Fruit fly (Drosophila melanogaster) whole organism, embryonic: ENCODE measurements around the gene PGAP1.

ENCODE experiments used
- ATbp ChIP-seq: fragments of 200-800 bp; sonication (Bioruptor generic); optimal IDR thresholded peaks from 2 replicates; lab custom pipeline; 2017; ENCODE audit warnings: missing biosample characterization, mild to moderate bottlenecking, missing genetic modification characterization, missing genetic modification reagents
- Aef1 ChIP-seq: fragments of 200-800 bp; sonication (Bioruptor generic); IDR thresholded peaks from 3 replicates; pipeline ENCODE4 v1.3.6; 2022; ENCODE audit warnings: missing biosample characterization, missing genetic modification characterization
- Awh ChIP-seq: fragments of 200-800 bp; sonication (Bioruptor generic); IDR thresholded peaks from 2 replicates; pipeline ENCODE4, ENCODE4 v1.3.6; 2022; ENCODE audit warnings: missing biosample characterization, missing genetic modification characterization
- CG10321 ChIP-seq: fragments of 200-800 bp; sonication (Bioruptor generic); IDR thresholded peaks from 2 replicates; pipeline ENCODE4 v1.3.6; 2022; ENCODE audit warnings: missing biosample characterization, missing genetic modification characterization
- CG11398 ChIP-seq: fragments of 200-800 bp; sonication (Bioruptor generic); optimal IDR thresholded peaks from 2 replicates; lab custom pipeline; 2016; ENCODE audit warnings: missing biosample characterization, missing genetic modification characterization
- CG11456 ChIP-seq: fragments of 200-800 bp; sonication (Bioruptor generic); IDR thresholded peaks from 3 replicates; pipeline ENCODE4 v1.3.6; 2022; ENCODE audit warnings: missing biosample characterization, missing genetic modification characterization
- CG12104 ChIP-seq: fragments of 200-800 bp; sonication (Bioruptor generic); optimal IDR thresholded peaks from 3 replicates; lab custom pipeline; 2016; ENCODE audit warnings: missing biosample characterization, missing genetic modification characterization
- CG12299 ChIP-seq: fragments of 200-800 bp; sonication (Bioruptor generic); optimal IDR thresholded peaks from 2 replicates; lab custom pipeline; 2018; ENCODE audit warnings: missing biosample characterization, mild to moderate bottlenecking, missing genetic modification characterization
- CG1233 ChIP-seq: fragments of 200-800 bp; sonication (Bioruptor generic); optimal IDR thresholded peaks from 4 replicates; lab custom pipeline; 2018; ENCODE audit warnings: missing biosample characterization, mild to moderate bottlenecking, missing genetic modification characterization
- CG14710 ChIP-seq: fragments of 200-800 bp; sonication (Bioruptor generic); optimal IDR thresholded peaks from 3 replicates; lab custom pipeline; 2019; ENCODE audit warnings: missing biosample characterization, mild to moderate bottlenecking, missing genetic modification characterization, moderate library complexity
- CG14860 ChIP-seq: fragments of 200-800 bp; sonication (Bioruptor generic); IDR thresholded peaks from 3 replicates; pipeline ENCODE4 v1.3.6; 2022; ENCODE audit warnings: missing biosample characterization, missing genetic modification characterization; ENCODE audit not compliant: partially characterized antibody
- CG16779 ChIP-seq: fragments of 200-800 bp; sonication (Bioruptor generic); IDR thresholded peaks from 2 replicates; pipeline ENCODE4 v1.3.6; 2022; ENCODE audit warnings: missing biosample characterization, missing genetic modification characterization
- CG18599 ChIP-seq: fragments of 200-800 bp; sonication (Bioruptor generic); optimal IDR thresholded peaks from 3 replicates; lab custom pipeline; 2017; ENCODE audit warnings: missing biosample characterization, missing genetic modification characterization, mild to moderate bottlenecking, moderate library complexity, missing genetic modification reagents
- CG18764 ChIP-seq: fragments of 200-800 bp; sonication (Bioruptor generic); optimal IDR thresholded peaks from 3 replicates; lab custom pipeline; 2016; ENCODE audit warnings: missing biosample characterization, missing genetic modification characterization
- CG2678 ChIP-seq: fragments of 200-800 bp; sonication (Bioruptor generic); optimal IDR thresholded peaks from 3 replicates; lab custom pipeline; 2019; ENCODE audit warnings: missing biosample characterization, mild to moderate bottlenecking, missing genetic modification characterization, moderate library complexity
- CG30403 ChIP-seq: fragments of 200-800 bp; sonication (Bioruptor generic); optimal IDR thresholded peaks from 3 replicates; lab custom pipeline; 2016; ENCODE audit warnings: missing biosample characterization, missing genetic modification characterization
- CG31388 ChIP-seq: fragments of 200-800 bp; sonication (Bioruptor generic); optimal IDR thresholded peaks from 2 replicates; lab custom pipeline; 2016; ENCODE audit warnings: missing biosample characterization, missing genetic modification characterization
- CG32532 ChIP-seq: fragments of 200-800 bp; sonication (Bioruptor generic); IDR thresholded peaks from 2 replicates; pipeline ENCODE4 v1.3.6; 2022; ENCODE audit warnings: missing biosample characterization, missing genetic modification characterization
- CG33213 ChIP-seq: fragments of 200-800 bp; sonication (Bioruptor generic); optimal IDR thresholded peaks from 3 replicates; lab custom pipeline; 2016; ENCODE audit warnings: missing biosample characterization, missing genetic modification characterization
- CG3838 ChIP-seq: fragments of 200-800 bp; sonication (Bioruptor generic); optimal IDR thresholded peaks from 3 replicates; lab custom pipeline; 2016; ENCODE audit warnings: missing biosample characterization, missing genetic modification characterization
- CG6175 ChIP-seq: fragments of 200-800 bp; sonication (Bioruptor generic); IDR thresholded peaks from 3 replicates; pipeline ENCODE4 v1.3.6; 2022; ENCODE audit warnings: missing biosample characterization, missing genetic modification characterization
- CG6683 ChIP-seq: fragments of 200-800 bp; sonication (Bioruptor generic); optimal IDR thresholded peaks from 2 replicates; lab custom pipeline; 2017; ENCODE audit warnings: missing biosample characterization, mild to moderate bottlenecking, missing genetic modification characterization, missing genetic modification reagents
- CG7786 ChIP-seq: fragments of 200-800 bp; sonication (Bioruptor generic); optimal IDR thresholded peaks from 2 replicates; lab custom pipeline; 2016; ENCODE audit warnings: missing biosample characterization, missing genetic modification characterization
- Elba2 ChIP-seq: fragments of 200-800 bp; sonication (Bioruptor generic); optimal IDR thresholded peaks from 3 replicates; lab custom pipeline; 2016; ENCODE audit warnings: missing biosample characterization, missing genetic modification characterization
- Fer3 ChIP-seq: fragments of 200-800 bp; sonication (Bioruptor generic); optimal IDR thresholded peaks from 2 replicates; lab custom pipeline; 2018; ENCODE audit warnings: missing biosample characterization, mild to moderate bottlenecking, missing genetic modification characterization, moderate library complexity
- Gug ChIP-seq: fragments of 200-800 bp; sonication (Bioruptor generic); IDR thresholded peaks from 4 replicates; pipeline ENCODE4 v1.3.6; 2022; ENCODE audit warnings: missing biosample characterization, missing genetic modification characterization
- Lhr ChIP-seq: fragments of 200-800 bp; sonication (Bioruptor generic); optimal IDR thresholded peaks from 3 replicates; lab custom pipeline; 2017; ENCODE audit warnings: mild to moderate bottlenecking, missing biosample characterization, missing genetic modification reagents, missing genetic modification characterization
- Pdp1 ChIP-seq, 2 experiments: fragments of 200-800 bp; sonication (Bioruptor generic); optimal IDR thresholded peaks; 3 replicates each; lab custom pipeline; 2016; ENCODE audit warnings: missing biosample characterization in 2 of 2, missing genetic modification characterization in 2 of 2, mild to moderate bottlenecking in 1 of 2, moderate library complexity in 1 of 2
- TFAM ChIP-seq: fragments of 200-800 bp; sonication (Bioruptor generic); optimal IDR thresholded peaks from 2 replicates; lab custom pipeline; 2017; ENCODE audit warnings: missing biosample characterization, missing genetic modification characterization, inconsistent platforms
- ab ChIP-seq: fragments of 200-800 bp; sonication (Bioruptor generic); optimal IDR thresholded peaks from 2 replicates; lab custom pipeline; 2016; ENCODE audit warnings: missing biosample characterization, missing genetic modification characterization
- bowl ChIP-seq: fragments of 200-800 bp; sonication (Bioruptor generic); IDR thresholded peaks from 2 replicates; pipeline ENCODE4 v1.3.6; 2022; ENCODE audit warnings: missing biosample characterization, missing genetic modification characterization
- cg ChIP-seq: fragments of 200-800 bp; sonication (Bioruptor generic); optimal IDR thresholded peaks from 3 replicates; lab custom pipeline; 2019; ENCODE audit warnings: missing biosample characterization, mild to moderate bottlenecking, missing genetic modification characterization, moderate library complexity
- grau ChIP-seq: fragments of 200-800 bp; optimal IDR thresholded peaks from 3 replicates; lab custom pipeline; 2019; ENCODE audit warnings: missing biosample characterization, mild to moderate bottlenecking, missing genetic modification characterization, moderate library complexity
- gt ChIP-seq: fragments of 200-800 bp; sonication (Bioruptor generic); IDR thresholded peaks from 2 replicates; pipeline ENCODE4 v1.3.6; 2022; ENCODE audit warnings: missing biosample characterization, missing genetic modification characterization
- insv ChIP-seq, 2 experiments: fragments of 200-800 bp; sonication (Bioruptor generic); optimal IDR thresholded peaks; 3 replicates each; lab custom pipeline; 2016 to 2018; ENCODE audit warnings: missing biosample characterization in 2 of 2, missing genetic modification characterization in 2 of 2
- inv ChIP-seq: fragments of 200-800 bp; sonication (Bioruptor generic); IDR thresholded peaks from 2 replicates; pipeline ENCODE4 v1.3.6; 2022; ENCODE audit warnings: missing biosample characterization, missing genetic modification characterization; ENCODE audit not compliant: partially characterized antibody
- lab ChIP-seq: fragments of 200-800 bp; sonication (Bioruptor generic); optimal IDR thresholded peaks from 3 replicates; lab custom pipeline; 2017; ENCODE audit warnings: missing biosample characterization, missing genetic modification characterization, mild to moderate bottlenecking, moderate library complexity, missing genetic modification reagents
- lbe ChIP-seq: fragments of 200-800 bp; sonication (Bioruptor generic); optimal IDR thresholded peaks from 2 replicates; lab custom pipeline; 2016; ENCODE audit warnings: missing biosample characterization, mild to moderate bottlenecking, missing genetic modification characterization
- lmd ChIP-seq: fragments of 200-800 bp; sonication (Bioruptor generic); IDR thresholded peaks from 2 replicates; pipeline ENCODE4 v1.3.6; 2022; ENCODE audit warnings: missing biosample characterization, missing genetic modification characterization
- maf-S ChIP-seq: fragments of 200-800 bp; sonication (Bioruptor generic); optimal IDR thresholded peaks from 2 replicates; lab custom pipeline; 2016; ENCODE audit warnings: missing biosample characterization, missing genetic modification characterization
- mld ChIP-seq: fragments of 200-800 bp; sonication (Bioruptor generic); IDR thresholded peaks from 3 replicates; pipeline ENCODE4 v1.3.6; 2022; ENCODE audit warnings: missing biosample characterization, missing genetic modification characterization; ENCODE audit not compliant: partially characterized antibody
- peb ChIP-seq: fragments of 200-800 bp; sonication (Bioruptor generic); IDR thresholded peaks from 2 replicates; pipeline ENCODE4 v1.3.6; 2022; ENCODE audit warnings: missing biosample characterization, missing genetic modification characterization
- pfk ChIP-seq: fragments of 200-800 bp; sonication (Bioruptor generic); optimal IDR thresholded peaks from 2 replicates; lab custom pipeline; 2018; ENCODE audit warnings: missing biosample characterization, mild to moderate bottlenecking, missing genetic modification characterization, moderate library complexity
- prd ChIP-seq, 3 experiments: fragments of >200 bp in 2 of 3; fragments of 200-800 bp in 1 of 3; sonication (Bioruptor generic) in 1 of 3; optimal IDR thresholded peaks in 2 of 3; IDR thresholded peaks in 1 of 3; 2 replicates in 2 of 3; 3 replicates in 1 of 3; pipeline versions ENCODE4 v1.3.6 to Lab custom; 2017 to 2022; ENCODE audit warnings: missing biosample characterization in 1 of 3, missing genetic modification characterization in 1 of 3
- row ChIP-seq: fragments of 200-800 bp; sonication (Bioruptor generic); IDR thresholded peaks from 3 replicates; pipeline ENCODE4 v1.3.6; 2022; ENCODE audit warnings: missing biosample characterization, missing genetic modification characterization
- sens ChIP-seq: fragments of 200-800 bp; sonication (Bioruptor generic); peaks from one replicate; lab custom pipeline; 2016; ENCODE audit warnings: missing biosample characterization, missing genetic modification characterization
- sqz ChIP-seq: fragments of 200-800 bp; sonication (Bioruptor generic); optimal IDR thresholded peaks from 3 replicates; lab custom pipeline; 2018; ENCODE audit warnings: missing biosample characterization, mild to moderate bottlenecking, missing genetic modification characterization
- sr ChIP-seq: fragments of 200-800 bp; sonication (Bioruptor generic); IDR thresholded peaks from 3 replicates; pipeline ENCODE4 v1.3.6; 2022; ENCODE audit warnings: missing biosample characterization, missing genetic modification characterization
- wdn ChIP-seq: fragments of 200-800 bp; sonication (Bioruptor generic); IDR thresholded peaks from 2 replicates; pipeline ENCODE4 v1.3.6; 2022; ENCODE audit warnings: missing biosample characterization, missing genetic modification characterization
- zfh2 ChIP-seq: fragments of 200-800 bp; sonication (Bioruptor generic); optimal IDR thresholded peaks from 2 replicates; lab custom pipeline; 2016; ENCODE audit warnings: missing biosample characterization, missing genetic modification characterization

The PGAP1 gene

DNA sequence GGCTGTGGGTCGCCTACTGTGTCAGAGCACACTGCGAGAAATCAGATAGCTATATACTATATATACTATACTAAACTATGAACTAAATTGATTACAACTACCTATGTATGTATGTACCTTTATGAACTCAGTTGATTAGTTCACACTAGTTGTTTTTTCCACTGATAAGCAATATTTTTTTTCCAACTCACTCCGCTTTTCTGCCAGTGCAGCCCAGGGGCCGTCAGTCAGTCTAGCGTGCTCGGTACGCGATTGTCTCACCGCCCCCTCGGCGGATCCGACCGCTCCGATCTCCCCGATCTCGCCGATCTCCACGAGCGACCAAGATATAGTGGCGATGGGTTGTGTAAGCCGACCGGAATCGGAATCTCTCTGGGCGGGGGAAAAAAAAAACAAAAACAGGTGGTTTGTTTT, 16.6 kb upstream of the PGAP1 start (continued):
- TF ChIP-seq CG1233 (GFP tag; lab: Kevin White, UChicago) (peak; percentile 70), CG11456 (GFP tag; lab: Robert Waterston, UW) (peak; percentile 92), sens (GFP tag; lab: Kevin White, UChicago) (peak; percentile 93), inv (GFP tag; lab: Robert Waterston, UW) (no peak), ab (no peak), CG16779 (GFP tag; lab: Robert Waterston, UW) (peak; percentile 89), Gug (peak; percentile 85), CG6683 (peak; percentile 74), CG31388 (GFP tag; lab: Kevin White, UChicago) (peak; percentile 54), zfh2 (peak; percentile 47), Elba2 (no peak), lmd (GFP tag; lab: Robert Waterston, UW) (peak; percentile 92), TFAM (GFP tag; lab: Kevin White, UChicago) (no peak), CG18599 (GFP tag; lab: Kevin White, UChicago) (peak; percentile 94), insv (GFP tag; optimal IDR thresholded peaks at IDR 0.05; lab: Kevin White, UChicago) (no peak), CG11398 (no peak), CG18764 (peak; percentile 58), grau (peak; percentile 81), CG32532 (peak; percentile 96), sqz (GFP tag; lab: Kevin White, UChicago) (peak; percentile 57), Awh (GFP tag; lab: Robert Waterston, UW) (peak; percentile 93), Lhr (GFP tag; lab: Kevin White, UChicago) (no peak), wdn (GFP tag; lab: Robert Waterston, UW) (peak; percentile 85), sr (GFP tag; lab: Robert Waterston, UW) (peak; percentile 70; the same call in 2 of the 3 replicates), CG7786 (GFP tag; lab: Kevin White, UChicago) (peak; percentile 41), prd (optimal IDR thresholded peaks at IDR 0.05; lab: Kevin White, UChicago) (no peak), prd (GFP tag; IDR thresholded peaks at IDR 0.05; lab: Robert Waterston, UW) (peak; percentile 92), CG12299 (tag; lab: Kevin White, UChicago) (peak; percentile 48), lab (GFP tag; lab: Kevin White, UChicago) (peak; percentile 95), CG33213 (GFP tag; lab: Kevin White, UChicago) (no peak), pfk (GFP tag; lab: Kevin White, UChicago) (no peak), ATbp (peak; percentile 85), row (GFP tag; lab: Robert Waterston, UW) (peak; percentile 90), bowl (peak; percentile 39; the same call in 1 of the 2 replicates), CG14710 (tag; lab: Kevin White, UChicago) (peak; percentile 48), mld (GFP tag; lab: Robert Waterston, UW) (no peak), CG14860 (no peak), lbe (GFP tag; lab: Kevin White, UChicago) (no peak), peb (GFP tag; lab: Robert Waterston, UW) (peak; percentile 82), Aef1 (GFP tag; lab: Robert Waterston, UW) (peak; percentile 90), cg (no peak), CG6175 (GFP tag; lab: Robert Waterston, UW) (peak; percentile 89), Pdp1 (GFP tag; optimal IDR thresholded peaks at IDR 0.05; lab: Kevin White, UChicago) (peak; percentile 85 to 90), CG10321 (GFP tag; lab: Robert Waterston, UW) (peak; percentile 42; the same call in 1 of the 2 replicates), CG12104 (peak; percentile 66), CG2678 (tag; lab: Kevin White, UChicago) (peak; percentile 90), maf-S (GFP tag; lab: Kevin White, UChicago) (peak; percentile 42), gt (peak; percentile 53), Fer3 (peak; percentile 86), CG30403 (GFP tag; lab: Kevin White, UChicago) (peak; percentile 83), CG3838 (GFP tag; lab: Kevin White, UChicago) (peak; percentile 23)
